Worm (Caenorhabditis elegans): ENCODE data around the gene abts-3.

DNA sequence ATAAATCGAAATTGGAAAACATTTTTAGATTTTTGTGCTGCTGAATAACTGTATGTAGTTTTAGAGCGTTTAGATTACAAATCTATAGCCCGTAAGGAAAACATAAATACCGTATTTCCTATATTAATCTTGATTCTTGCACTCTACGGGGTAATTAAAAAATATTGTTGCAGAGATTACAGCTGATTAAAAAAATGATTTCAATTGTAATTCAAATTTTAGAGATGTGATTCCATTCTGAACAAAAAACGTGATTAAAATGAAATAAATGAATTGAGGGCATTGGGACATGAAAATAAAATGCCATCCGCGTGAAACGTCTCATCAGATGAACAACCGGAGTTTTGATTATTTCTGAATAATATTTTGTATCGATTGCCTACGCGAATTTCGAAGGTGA lies 59.8 kb downstream of the abts-3 start, which contains the start of gene cpb-2:
- TF ChIP-seq ztf-23 (GFP tag; IDR thresholded peaks at IDR 0.05) (no peak), flt-1 (GFP tag; IDR thresholded peaks at IDR 0.05) (no peak), tab-1 (GFP tag; IDR thresholded peaks at IDR 0.05) (no peak), med-1 (GFP tag; optimal IDR thresholded peaks at IDR 0.05; ENCODE audit: insufficient read depth) (no peak), ztf-29 (GFP tag; IDR thresholded peaks at IDR 0.05) (no peak), T22C8.4 (GFP tag; IDR thresholded peaks at IDR 0.05) (no peak), klf-2 (GFP tag; conservative IDR thresholded peaks at IDR 0.05) (no peak)
